Worm (Caenorhabditis elegans) whole organism, L2 larva: ENCODE measurements around the gene dvc-1.

ENCODE experiments used
- elt-3 ChIP-seq: sonication (generic microtip); optimal IDR thresholded peaks from 2 replicates; lab custom pipeline; 2017; ENCODE audit warnings: missing biosample characterization, missing genetic modification characterization
- nhr-11 ChIP-seq: fragments of 150-350 bp; optimal IDR thresholded peaks from 2 replicates; lab custom pipeline; 2014; ENCODE audit warnings: missing biosample characterization, missing genetic modification characterization

ce11 chrV:11223698-11224097, 15.4 kb downstream of the dvc-1 start:
- TF ChIP-seq nhr-11 (tag; lab: Kevin White, UChicago) (no peak), elt-3 (tag; lab: Kevin White, UChicago) (no peak)
